Worm (Caenorhabditis elegans): ENCODE measurements around the gene fipr-12.

fipr-12 gene

ce11 chrV:9980731-9981483, 37.8 kb downstream of the fipr-12 start, which contains the start of the genes ruvb-1 and tofu-1 (continued):
- TF ChIP-seq madf-9 (GFP tag; conservative IDR thresholded peaks at IDR 0.05) (peak; percentile 74), F37D6.2 (tag; optimal IDR thresholded peaks at IDR 0.05) (peak; percentile 36), dve-1 (tag; optimal IDR thresholded peaks at IDR 0.05; ENCODE audit: insufficient read depth) (peak; percentile 88), dpl-1 (GFP tag; optimal IDR thresholded peaks at IDR 0.05) (peak; percentile 63), vab-7 (GFP tag; IDR thresholded peaks at IDR 0.05) (peak; percentile 77), hif-1 (tag; optimal IDR thresholded peaks at IDR 0.05) (peak in 1 of 2 experiments; percentile 1), spr-1 (tag; optimal IDR thresholded peaks at IDR 0.05) (peak; percentile 56)

ce11 chrV:9982568-9982967, 39.4 kb downstream of the fipr-12 start, which contains the start of gene C27H6.9:
Gene C27H6.9, plus strand, starts transcription at chrV:9982868.
- no peak for TF ChIP-seq lin-1 (GFP tag; IDR thresholded peaks at IDR 0.05)
- TF ChIP-seq ceh-82 (tag; optimal IDR thresholded peaks at IDR 0.05) = no peak
- no peak for TF ChIP-seq ceh-20 (GFP tag; IDR thresholded peaks at IDR 0.05)
- TF ChIP-seq ZK337.2 (GFP tag; IDR thresholded peaks at IDR 0.05) = no peak
- no peak for TF ChIP-seq F26F4.8 (GFP tag; conservative IDR thresholded peaks at IDR 0.05)
- no peak for TF ChIP-seq skn-1 (tag; optimal IDR thresholded peaks at IDR 0.05)
- TF ChIP-seq lin-38 (GFP tag; IDR thresholded peaks at IDR 0.05) = no peak
- TF ChIP-seq Y5F2A.4 (GFP tag; optimal IDR thresholded peaks at IDR 0.05) = no peak
- no peak for TF ChIP-seq tag-97 (GFP tag; IDR thresholded peaks at IDR 0.05)
- no peak for TF ChIP-seq aha-1 (tag)
- no peak for TF ChIP-seq hmg-1.1 (GFP tag; IDR thresholded peaks at IDR 0.05)
- TF ChIP-seq pha-4 (GFP tag; IDR thresholded peaks at IDR 0.05) = no peak
- no peak for TF ChIP-seq pha-4 (tag; optimal IDR thresholded peaks at IDR 0.05)
- TF ChIP-seq dve-1 (tag; optimal IDR thresholded peaks at IDR 0.05; ENCODE audit: insufficient read depth) = no peak
- TF ChIP-seq gei-8 (GFP tag; optimal IDR thresholded peaks at IDR 0.05) = no peak
- no peak for TF ChIP-seq vab-7 (GFP tag; IDR thresholded peaks at IDR 0.05)
- no peak for TF ChIP-seq daf-19 (GFP tag; conservative IDR thresholded peaks at IDR 0.05)
- no peak for TF ChIP-seq jun-1 (tag; optimal IDR thresholded peaks at IDR 0.05)
- no peak for TF ChIP-seq sdz-12 (GFP tag; optimal IDR thresholded peaks at IDR 0.05)
- TF ChIP-seq lsy-2 (tag; optimal IDR thresholded peaks at IDR 0.05) = no peak
- no peak for TF ChIP-seq lin-15B (tag; optimal IDR thresholded peaks at IDR 0.05)

ce11 chrV:9983529-9983928, 40.4 kb downstream of the fipr-12 start:
- 0 out of 2 replicates have a peak, but pooled peaks have one; percentile 24 for TF ChIP-seq daf-19 (GFP tag; conservative IDR thresholded peaks at IDR 0.05)
- no peak for TF ChIP-seq vab-7 (GFP tag; IDR thresholded peaks at IDR 0.05)
- 0 out of 2 replicates have a peak, but pooled peaks have one; percentile 30 for TF ChIP-seq pha-4 (GFP tag; IDR thresholded peaks at IDR 0.05)
- TF ChIP-seq pha-4 (tag; optimal IDR thresholded peaks at IDR 0.05) = no peak
- TF ChIP-seq lin-1 (GFP tag; IDR thresholded peaks at IDR 0.05) = 0 out of 2 replicates have a peak, but pooled peaks have one; percentile 25
- peak; percentile 15; the same call in 1 of the 2 replicates for TF ChIP-seq mdt-29 (GFP tag; IDR thresholded peaks at IDR 0.05)
- peak; percentile 33 for TF ChIP-seq dve-1 (tag; optimal IDR thresholded peaks at IDR 0.05; ENCODE audit: insufficient read depth)
- TF ChIP-seq lsy-2 (tag; optimal IDR thresholded peaks at IDR 0.05) = peak in 1 of 2 experiments; percentile 19
- no peak for TF ChIP-seq F37D6.2 (tag; optimal IDR thresholded peaks at IDR 0.05)
- no peak for TF ChIP-seq rbr-2 (tag; optimal IDR thresholded peaks at IDR 0.05)
- TF ChIP-seq F26F4.8 (GFP tag; conservative IDR thresholded peaks at IDR 0.05) = no peak
- TF ChIP-seq lin-38 (GFP tag; IDR thresholded peaks at IDR 0.05) = 0 out of 2 replicates have a peak, but pooled peaks have one; percentile 34
- no peak for TF ChIP-seq zag-1 (tag; optimal IDR thresholded peaks at IDR 0.05)
- TF ChIP-seq ceh-62 (tag; optimal IDR thresholded peaks at IDR 0.05) = no peak
- TF ChIP-seq hmg-1.1 (GFP tag; IDR thresholded peaks at IDR 0.05) = 0 out of 2 replicates have a peak, but pooled peaks have one; percentile 24
- TF ChIP-seq mep-1 (tag; optimal IDR thresholded peaks at IDR 0.05) = peak; percentile 39
- TF ChIP-seq dmd-6 (GFP tag; IDR thresholded peaks at IDR 0.05) = peak; percentile 11; the same call in 1 of the 2 replicates
- peak; percentile 40 for TF ChIP-seq aha-1 (tag)
- TF ChIP-seq snpc-1.2 (GFP tag; IDR thresholded peaks at IDR 0.05) = 0 out of 2 replicates have a peak, but pooled peaks have one; percentile 18
- TF ChIP-seq T26A8.4 (GFP tag; IDR thresholded peaks at IDR 0.05) = peak; percentile 49; the same call in 1 of the 2 replicates
- TF ChIP-seq egl-27 (tag; optimal IDR thresholded peaks at IDR 0.05) = no peak
- TF ChIP-seq hlh-11 (tag; optimal IDR thresholded peaks at IDR 0.05) = peak; percentile 22
- no peak for TF ChIP-seq ceh-20 (GFP tag; IDR thresholded peaks at IDR 0.05)
- peak; percentile 69 for TF ChIP-seq T20F7.1 (GFP tag; optimal IDR thresholded peaks at IDR 0.05)
- peak; percentile 77 for TF ChIP-seq zfp-3 (GFP tag; conservative IDR thresholded peaks at IDR 0.05)
- TF ChIP-seq arid-1 (GFP tag; conservative IDR thresholded peaks at IDR 0.05) = 0 out of 2 replicates have a peak, but pooled peaks have one; percentile 26
- 0 out of 2 replicates have a peak, but pooled peaks have one; percentile 57 for TF ChIP-seq tra-1 (GFP tag; IDR thresholded peaks at IDR 0.05)
- 0 out of 2 replicates have a peak, but pooled peaks have one; percentile 20 for TF ChIP-seq egl-43 (GFP tag; IDR thresholded peaks at IDR 0.05)

Measured in whole organism, L4 larva.